Worm (Caenorhabditis elegans): Measurements from ENCODE around the gene bud-31.

bud-31 gene

ce11 chrIII:9700114-9700690 lies 3.9 kb upstream of the bud-31 start:
- no peak for TF ChIP-seq lsy-2 (tag; optimal IDR thresholded peaks at IDR 0.05)
- no peak for TF ChIP-seq cnd-1 (tag; optimal IDR thresholded peaks at IDR 0.05)
- TF ChIP-seq hlh-1 (tag; optimal IDR thresholded peaks at IDR 0.05) = no peak
- TF ChIP-seq unc-120 (tag; optimal IDR thresholded peaks at IDR 0.05; ENCODE audit: poor library complexity, severe bottlenecking) = no peak
- TF ChIP-seq M03D4.4 (tag; optimal IDR thresholded peaks at IDR 0.05) = no peak
- TF ChIP-seq lin-13 (tag; optimal IDR thresholded peaks at IDR 0.05) = no peak
- no peak for TF ChIP-seq ceh-83 (GFP tag; optimal IDR thresholded peaks at IDR 0.05)
- peak; percentile 68 for TF ChIP-seq nhr-2 (tag; optimal IDR thresholded peaks at IDR 0.05)
- TF ChIP-seq nhr-28 (tag; optimal IDR thresholded peaks at IDR 0.05) = no peak
- peak; percentile 11 for TF ChIP-seq ham-2 (GFP tag; optimal IDR thresholded peaks at IDR 0.05)
- TF ChIP-seq tbx-8 (GFP tag; optimal IDR thresholded peaks at IDR 0.05) = no peak
- TF ChIP-seq sem-2 (GFP tag; optimal IDR thresholded peaks at IDR 0.05) = no peak
- TF ChIP-seq lin-32 (GFP tag; optimal IDR thresholded peaks at IDR 0.05) = no peak
- TF ChIP-seq ces-1 (GFP tag; optimal IDR thresholded peaks at IDR 0.05) = peak; percentile 47
- no peak for TF ChIP-seq mab-5 (tag; optimal IDR thresholded peaks at IDR 0.05)
- TF ChIP-seq blmp-1 (tag; optimal IDR thresholded peaks at IDR 0.05) = no peak
- peak; percentile 7 for TF ChIP-seq drap-1 (GFP tag; optimal IDR thresholded peaks at IDR 0.05)
- peak; percentile 59 for TF ChIP-seq unc-62 (GFP tag; optimal IDR thresholded peaks at IDR 0.05)
- no peak for TF ChIP-seq sptf-1 (tag; optimal IDR thresholded peaks at IDR 0.05)
- no peak for TF ChIP-seq bed-3 (GFP tag; optimal IDR thresholded peaks at IDR 0.05)
- TF ChIP-seq elt-1 (tag; optimal IDR thresholded peaks at IDR 0.05; ENCODE audit: borderline replicate concordance, insufficient read depth) = no peak
- no peak for TF ChIP-seq elt-3 (tag; optimal IDR thresholded peaks at IDR 0.05)
- TF ChIP-seq nhr-12 (tag; optimal IDR thresholded peaks at IDR 0.05) = no peak

ce11 chrIII:9699576-9699975 lies 3.3 kb upstream of the bud-31 start, which contains the start of gene tlk-1:
Gene tlk-1, plus strand, starts transcription at chrIII:9699876.
- TF ChIP-seq ces-1 (GFP tag; optimal IDR thresholded peaks at IDR 0.05) (no peak), sptf-1 (tag; optimal IDR thresholded peaks at IDR 0.05) (no peak), snpc-4 (tag; optimal IDR thresholded peaks at IDR 0.05) (no peak), pha-4 (tag; optimal IDR thresholded peaks at IDR 0.05) (no peak), lin-32 (GFP tag; optimal IDR thresholded peaks at IDR 0.05) (no peak), elt-3 (tag; optimal IDR thresholded peaks at IDR 0.05) (no peak), bed-3 (GFP tag; optimal IDR thresholded peaks at IDR 0.05) (no peak), unc-39 (tag; optimal IDR thresholded peaks at IDR 0.05) (no peak), unc-62 (GFP tag; optimal IDR thresholded peaks at IDR 0.05) (no peak), mls-2 (tag; optimal IDR thresholded peaks at IDR 0.05) (no peak), nhr-237 (tag; optimal IDR thresholded peaks at IDR 0.05) (no peak)

ce11 chrIII:9698635-9699396 lies 2.5 kb upstream of the bud-31 start:
- no peak for TF ChIP-seq mls-2 (tag; optimal IDR thresholded peaks at IDR 0.05)
- no peak for TF ChIP-seq snpc-4 (tag; optimal IDR thresholded peaks at IDR 0.05)
- TF ChIP-seq mab-5 (tag; optimal IDR thresholded peaks at IDR 0.05) = no peak
- no peak for TF ChIP-seq ceh-39 (tag; optimal IDR thresholded peaks at IDR 0.05)
- no peak for TF ChIP-seq tbx-8 (GFP tag; optimal IDR thresholded peaks at IDR 0.05)
- TF ChIP-seq nhr-28 (tag; optimal IDR thresholded peaks at IDR 0.05) = no peak
- no peak for TF ChIP-seq lsy-2 (tag; optimal IDR thresholded peaks at IDR 0.05)
- peak; percentile 22 for TF ChIP-seq ces-1 (GFP tag; optimal IDR thresholded peaks at IDR 0.05)
- TF ChIP-seq zip-8 (tag; optimal IDR thresholded peaks at IDR 0.05) = no peak
- TF ChIP-seq unc-62 (GFP tag; optimal IDR thresholded peaks at IDR 0.05) = peak; percentile 4
- TF ChIP-seq bed-3 (GFP tag; optimal IDR thresholded peaks at IDR 0.05) = no peak
- TF ChIP-seq cnd-1 (tag; optimal IDR thresholded peaks at IDR 0.05) = no peak

ce11 chrIII:9697886-9698285 lies 1.6 kb upstream of the bud-31 start:
- no peak for TF ChIP-seq lin-13 (tag; optimal IDR thresholded peaks at IDR 0.05)
- TF ChIP-seq unc-39 (tag; optimal IDR thresholded peaks at IDR 0.05) = no peak
- no peak for TF ChIP-seq ham-2 (GFP tag; optimal IDR thresholded peaks at IDR 0.05)
- no peak for TF ChIP-seq lin-32 (GFP tag; optimal IDR thresholded peaks at IDR 0.05)
- no peak for TF ChIP-seq ceh-83 (GFP tag; optimal IDR thresholded peaks at IDR 0.05)
- no peak for TF ChIP-seq mab-5 (tag; optimal IDR thresholded peaks at IDR 0.05)
- no peak for TF ChIP-seq bed-3 (GFP tag; optimal IDR thresholded peaks at IDR 0.05)
- TF ChIP-seq mls-2 (tag; optimal IDR thresholded peaks at IDR 0.05) = no peak
- no peak for TF ChIP-seq flh-1 (GFP tag; optimal IDR thresholded peaks at IDR 0.05)
- TF ChIP-seq pha-4 (tag; optimal IDR thresholded peaks at IDR 0.05) = no peak
- no peak for TF ChIP-seq cnd-1 (tag; optimal IDR thresholded peaks at IDR 0.05)
- TF ChIP-seq unc-62 (GFP tag; optimal IDR thresholded peaks at IDR 0.05) = no peak
- TF ChIP-seq M03D4.4 (tag; optimal IDR thresholded peaks at IDR 0.05) = no peak

All from whole organism, mixed stage, embryonic.